Fruit fly (Drosophila melanogaster): ENCODE results near the gene Pburs.

Gene Pburs

DNA sequence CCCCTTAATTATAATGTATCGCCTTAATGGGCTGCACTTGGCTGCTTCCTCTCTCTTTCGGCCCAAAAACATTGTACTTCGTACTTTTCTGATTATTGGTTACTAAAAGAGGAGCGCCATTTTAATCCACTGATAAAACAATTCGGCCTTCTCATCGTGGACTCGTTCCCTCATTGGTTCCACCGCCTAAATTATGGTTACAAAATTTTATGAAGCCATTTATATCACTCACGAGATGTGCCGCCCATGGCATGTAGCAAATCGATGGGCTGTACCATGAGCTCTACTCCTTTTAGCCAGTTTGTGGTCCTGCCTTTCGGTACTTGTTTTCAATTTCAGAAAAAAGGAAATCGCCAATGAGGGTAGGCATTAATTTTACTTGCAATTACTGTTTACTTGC lies 48.3 kb downstream of the Pburs start:
- TF ChIP-seq Hr78 (GFP tag; optimal IDR thresholded peaks at IDR 0.05) = no peak
- no peak for TF ChIP-seq NFAT (GFP tag; IDR thresholded peaks at IDR 0.05)
- TF ChIP-seq gfzf (GFP tag; optimal IDR thresholded peaks at IDR 0.05) = no peak
- peak; percentile 28; the same call in 1 of the 3 replicates for TF ChIP-seq row (GFP tag; IDR thresholded peaks at IDR 0.05)
- TF ChIP-seq CG34422 (GFP tag; IDR thresholded peaks at IDR 0.05) = no peak
- TF ChIP-seq Drgx (GFP tag; IDR thresholded peaks at IDR 0.05) = no peak
- peak; percentile 58 for TF ChIP-seq Med (GFP tag)

DNA sequence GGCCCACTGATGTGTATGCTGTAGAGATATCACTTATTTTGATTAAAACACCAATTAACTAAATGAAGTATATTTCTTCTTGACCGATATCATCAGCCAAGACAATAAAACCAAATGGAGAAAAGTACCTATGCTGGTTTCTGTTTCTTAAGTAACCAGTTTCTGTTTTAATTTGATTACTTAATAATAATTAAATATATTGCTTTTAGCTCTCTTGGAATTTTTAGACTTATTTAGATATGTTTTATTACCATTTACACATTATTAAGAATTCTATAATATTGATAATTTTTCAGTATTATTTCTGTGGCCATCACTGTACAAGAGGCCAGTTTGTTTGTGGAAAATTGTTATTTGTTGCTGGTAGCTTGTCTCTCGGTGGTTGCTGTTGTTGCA lies 49.9 kb downstream of the Pburs start:
- peak; percentile 77 for TF ChIP-seq phol (tag; optimal IDR thresholded peaks at IDR 0.05)
- no peak for TF ChIP-seq Lhr (GFP tag; optimal IDR thresholded peaks at IDR 0.05)
- 0 out of 2 replicates have a peak, but pooled peaks have one; percentile 19 for TF ChIP-seq onecut (GFP tag; IDR thresholded peaks at IDR 0.05)
- no peak for TF ChIP-seq CG4404 (GFP tag; IDR thresholded peaks at IDR 0.05)
- TF ChIP-seq disco-r (GFP tag; optimal IDR thresholded peaks at IDR 0.05) = no peak
- TF ChIP-seq lmd (GFP tag; IDR thresholded peaks at IDR 0.05) = no peak
- peak; percentile 23 for TF ChIP-seq grau (tag; optimal IDR thresholded peaks at IDR 0.05)
- no peak for TF ChIP-seq bigmax (GFP tag; optimal IDR thresholded peaks at IDR 0.05)
- TF ChIP-seq lola (GFP tag; optimal IDR thresholded peaks at IDR 0.05) = peak in 1 of 3 experiments; percentile 40
- TF ChIP-seq Sin3A (optimal IDR thresholded peaks at IDR 0.05) = no peak
- no peak for TF ChIP-seq da (GFP tag; optimal IDR thresholded peaks at IDR 0.05)
- peak; percentile 70 for TF ChIP-seq CG14710 (tag; optimal IDR thresholded peaks at IDR 0.05)
- peak; percentile 8 for TF ChIP-seq caup (GFP tag; optimal IDR thresholded peaks at IDR 0.05; ENCODE audit: severe bottlenecking)
- TF ChIP-seq CG17328 (GFP tag; IDR thresholded peaks at IDR 0.05) = peak; percentile 10; the same call in 1 of the 2 replicates
- TF ChIP-seq BtbVII (GFP tag; optimal IDR thresholded peaks at IDR 0.05) = peak; percentile 56
- TF ChIP-seq CG13296 (GFP tag; optimal IDR thresholded peaks at IDR 0.05) = peak; percentile 50
- TF ChIP-seq CG17361 (GFP tag; IDR thresholded peaks at IDR 0.05) = peak; percentile 88
- no peak for TF ChIP-seq CG12219 (GFP tag; optimal IDR thresholded peaks at IDR 0.05)
- peak; percentile 42 for TF ChIP-seq nerfin-1 (tag; optimal IDR thresholded peaks at IDR 0.05)
- no peak for TF ChIP-seq NK7.1 (GFP tag; optimal IDR thresholded peaks at IDR 0.05)
- no peak for TF ChIP-seq toy (GFP tag; IDR thresholded peaks at IDR 0.05)
- TF ChIP-seq sisA (GFP tag; IDR thresholded peaks at IDR 0.05) = 0 out of 2 replicates have a peak, but pooled peaks have one; percentile 19
- 0 out of 3 replicates have a peak, but pooled peaks have one; percentile 23 for TF ChIP-seq tgo (GFP tag; IDR thresholded peaks at IDR 0.05)
- peak; percentile 82 for TF ChIP-seq Sox100B (GFP tag; optimal IDR thresholded peaks at IDR 0.05)
- TF ChIP-seq CrebB (tag; optimal IDR thresholded peaks at IDR 0.05) = no peak
- peak; percentile 74 for TF ChIP-seq Asciz (GFP tag; optimal IDR thresholded peaks at IDR 0.05)
- TF ChIP-seq CG15514 (GFP tag; optimal IDR thresholded peaks at IDR 0.05) = no peak
- peak; percentile 60 for TF ChIP-seq CG17359 (tag; optimal IDR thresholded peaks at IDR 0.05)
- TF ChIP-seq CG31441 (GFP tag; IDR thresholded peaks at IDR 0.05) = peak; percentile 81
- TF ChIP-seq CG1792 (GFP tag; optimal IDR thresholded peaks at IDR 0.05) = no peak
- peak; percentile 68; the same call in 1 of the 2 replicates for TF ChIP-seq CG11696 (GFP tag; IDR thresholded peaks at IDR 0.05)
- peak; percentile 3 for TF ChIP-seq CG30020 (tag; optimal IDR thresholded peaks at IDR 0.05)
- TF ChIP-seq ken (GFP tag; IDR thresholded peaks at IDR 0.05) = no peak
- no peak for TF ChIP-seq prd (optimal IDR thresholded peaks at IDR 0.05)
- TF ChIP-seq prd (GFP tag; IDR thresholded peaks at IDR 0.05) = peak; percentile 50; the same call in 1 of the 3 replicates
- no peak for TF ChIP-seq chm (GFP tag; IDR thresholded peaks at IDR 0.05)
- peak; percentile 33 for TF ChIP-seq ind (GFP tag; optimal IDR thresholded peaks at IDR 0.05)
- TF ChIP-seq Dp (GFP tag; optimal IDR thresholded peaks at IDR 0.05) = no peak
- TF ChIP-seq CG42726 (GFP tag; IDR thresholded peaks at IDR 0.05; ENCODE audit: partially characterized antibody) = no peak
- TF ChIP-seq Ssrp (tag; optimal IDR thresholded peaks at IDR 0.05) = peak; percentile 29
- peak; percentile 7 for TF ChIP-seq CG2116 (GFP tag; optimal IDR thresholded peaks at IDR 0.05)
- peak; percentile 12 for TF ChIP-seq CG16815 (GFP tag; optimal IDR thresholded peaks at IDR 0.05)
- TF ChIP-seq vfl (GFP tag; optimal IDR thresholded peaks at IDR 0.05) = no peak
